Worm (Caenorhabditis elegans): Measurements from ENCODE around the gene F32D8.3.

DNA sequence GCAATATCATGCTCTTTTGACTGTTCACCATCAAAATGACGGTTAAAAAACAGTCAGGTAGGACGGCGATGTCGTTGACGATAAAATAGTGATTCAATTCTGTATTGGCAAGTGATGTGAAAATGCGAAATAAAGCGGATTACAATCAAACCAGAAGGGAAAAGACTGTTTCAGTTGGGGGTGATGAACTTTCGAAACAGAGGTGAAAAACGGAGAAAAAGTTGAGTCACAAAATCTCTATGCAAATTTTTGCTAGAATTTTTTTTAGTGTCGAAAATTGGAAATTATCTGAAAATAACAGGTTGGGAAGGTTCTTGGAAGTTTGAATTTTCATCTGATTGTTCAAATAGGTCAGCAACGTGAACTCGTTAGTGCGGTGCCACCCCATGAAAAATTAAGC is 35.1 kb downstream of the F32D8.3 start, which contains the start of gene nas-31:
- TF ChIP-seq ces-1 (GFP tag; optimal IDR thresholded peaks at IDR 0.05) = no peak
- TF ChIP-seq nhr-237 (tag; optimal IDR thresholded peaks at IDR 0.05) = no peak
- no peak for TF ChIP-seq pha-4 (tag; optimal IDR thresholded peaks at IDR 0.05)
- no peak for TF ChIP-seq elt-3 (tag; optimal IDR thresholded peaks at IDR 0.05)
- TF ChIP-seq sptf-1 (tag; optimal IDR thresholded peaks at IDR 0.05) = no peak
- no peak for TF ChIP-seq unc-39 (tag; optimal IDR thresholded peaks at IDR 0.05)
- no peak for TF ChIP-seq mep-1 (tag; optimal IDR thresholded peaks at IDR 0.05)
- TF ChIP-seq lin-13 (tag; optimal IDR thresholded peaks at IDR 0.05) = no peak
- no peak for TF ChIP-seq blmp-1 (tag; optimal IDR thresholded peaks at IDR 0.05)
- no peak for TF ChIP-seq lsy-2 (tag; optimal IDR thresholded peaks at IDR 0.05)
- TF ChIP-seq unc-62 (GFP tag; optimal IDR thresholded peaks at IDR 0.05) = no peak

Data from whole organism, mixed stage, embryonic.